Worm (Caenorhabditis elegans) whole organism, mixed stage, embryonic: ENCODE data around the gene sulp-2.

Source experiments
- bed-3 ChIP-seq: fragments of 200-800 bp; sonication (Bioruptor generic); optimal IDR thresholded peaks from 3 replicates; lab custom pipeline; 2018; ENCODE audit warnings: mild to moderate bottlenecking, missing genetic modification characterization, moderate library complexity, missing compliant biosample characterization
- blmp-1 ChIP-seq: fragments of 150-350 bp; optimal IDR thresholded peaks from 2 replicates; lab custom pipeline; 2014; ENCODE audit warnings: missing biosample characterization, missing genetic modification characterization
- ceh-39 ChIP-seq: fragments of 150-350 bp; optimal IDR thresholded peaks from 2 replicates; lab custom pipeline; 2014; ENCODE audit warnings: missing biosample characterization, missing genetic modification characterization
- ceh-83 ChIP-seq: fragments of 200-800 bp; sonication (Bioruptor generic); optimal IDR thresholded peaks from 2 replicates; lab custom pipeline; 2018; ENCODE audit warnings: mild to moderate bottlenecking, missing genetic modification characterization, missing compliant biosample characterization
- cnd-1 ChIP-seq: fragments of 200-800 bp; sonication (Bioruptor generic); optimal IDR thresholded peaks from 2 replicates; lab custom pipeline; 2018; ENCODE audit warnings: mild to moderate bottlenecking, missing genetic modification characterization, missing compliant biosample characterization
- drap-1 ChIP-seq: fragments of 200-800 bp; sonication (Bioruptor generic); optimal IDR thresholded peaks from 3 replicates; lab custom pipeline; 2018; ENCODE audit warnings: mild to moderate bottlenecking, missing genetic modification characterization, missing compliant biosample characterization
- mep-1 ChIP-seq: fragments of 150-350 bp; optimal IDR thresholded peaks from 2 replicates; lab custom pipeline; 2017; ENCODE audit warnings: missing biosample characterization, missing genetic modification reagents, missing genetic modification characterization, inconsistent platforms
- mls-2 ChIP-seq: sonication (generic microtip); optimal IDR thresholded peaks from 2 replicates; lab custom pipeline; 2016; ENCODE audit warnings: mild to moderate bottlenecking, missing genetic modification characterization, moderate library complexity, missing compliant biosample characterization
- nhr-76 ChIP-seq: sonication (generic microtip); optimal IDR thresholded peaks from 2 replicates; lab custom pipeline; 2017; ENCODE audit warnings: missing biosample characterization, missing genetic modification characterization
- pha-4 ChIP-seq: fragments of 150-350 bp; optimal IDR thresholded peaks from 2 replicates; lab custom pipeline; 2018; ENCODE audit warnings: missing biosample characterization, missing genetic modification reagents, missing genetic modification characterization
- unc-39 ChIP-seq: fragments of 150-350 bp; optimal IDR thresholded peaks from 2 replicates; lab custom pipeline; 2014; ENCODE audit warnings: missing biosample characterization, missing genetic modification characterization
- ztf-11 ChIP-seq: fragments of 150-350 bp; optimal IDR thresholded peaks from 2 replicates; lab custom pipeline; 2014; ENCODE audit warnings: missing biosample characterization, missing genetic modification characterization

The sulp-2 gene

ce11 chrX:5547828-5548227 lies 51.3 kb downstream of the sulp-2 start:
- no peak for TF ChIP-seq ceh-83 (GFP tag; lab: Kevin White, UChicago)
- no peak for TF ChIP-seq ceh-39
- no peak for TF ChIP-seq cnd-1
- no peak for TF ChIP-seq blmp-1
- no peak for TF ChIP-seq mls-2
- no peak for TF ChIP-seq nhr-76 (tag; lab: Kevin White, UChicago)
- no peak for TF ChIP-seq bed-3 (GFP tag; lab: Kevin White, UChicago)
- TF ChIP-seq ztf-11 (tag; lab: Kevin White, UChicago) = no peak
- TF ChIP-seq mep-1 (tag; lab: Kevin White, UChicago) = no peak
- TF ChIP-seq drap-1 (GFP tag; lab: Kevin White, UChicago) = no peak
- no peak for TF ChIP-seq unc-39 (tag; lab: Kevin White, UChicago)
- no peak for TF ChIP-seq pha-4 (tag; lab: Kevin White, UChicago)
